Worm (Caenorhabditis elegans) whole organism, L1 larva: ENCODE measurements around the gene ZC513.14.

ENCODE experiments used
- C16A3.4 ChIP-seq: fragments of 150-350 bp; optimal IDR thresholded peaks from 2 replicates; lab custom pipeline; 2014; ENCODE audit warnings: missing biosample characterization, missing genetic modification characterization
- F16B12.6 ChIP-seq: fragments of 150-350 bp; optimal IDR thresholded peaks from 2 replicates; lab custom pipeline; 2014; ENCODE audit warnings: missing biosample characterization, missing genetic modification characterization
- aha-1 ChIP-seq: fragments of 150-350 bp; optimal IDR thresholded peaks from 2 replicates; lab custom pipeline; 2014; ENCODE audit warnings: missing biosample characterization, missing genetic modification characterization
- alr-1 ChIP-seq: fragments of 200-800 bp; sonication (Bioruptor generic); optimal IDR thresholded peaks from 2 replicates; lab custom pipeline; 2018; ENCODE audit warnings: borderline replicate concordance, mild to moderate bottlenecking, missing genetic modification characterization, missing compliant biosample characterization
- aly-2 ChIP-seq: fragments of 150-350 bp; optimal IDR thresholded peaks from 2 replicates; lab custom pipeline; 2014; ENCODE audit warnings: missing biosample characterization, missing genetic modification characterization
- ama-1 ChIP-seq: fragments of 150-350 bp; optimal IDR thresholded peaks from 2 replicates; lab custom pipeline; 2014
- blmp-1 ChIP-seq: fragments of 150-350 bp; optimal IDR thresholded peaks from 2 replicates; lab custom pipeline; 2014; ENCODE audit warnings: missing biosample characterization, missing genetic modification characterization
- ceh-63 ChIP-seq: fragments of 200-800 bp; sonication (Bioruptor generic); optimal IDR thresholded peaks from 2 replicates; lab custom pipeline; 2018; ENCODE audit warnings: mild to moderate bottlenecking, missing genetic modification characterization, missing compliant biosample characterization
- ceh-82 ChIP-seq, 3 experiments: fragments of 150-350 bp in 1 of 3; sonication (generic microtip) in 2 of 3; optimal IDR thresholded peaks; 2 replicates each; lab custom pipeline; 2014 to 2017; ENCODE audit warnings: missing biosample characterization in 3 of 3, missing genetic modification characterization in 3 of 3
- ces-1 ChIP-seq: fragments of 150-350 bp; optimal IDR thresholded peaks from 2 replicates; lab custom pipeline; 2014; ENCODE audit warnings: missing biosample characterization, missing genetic modification reagents, missing genetic modification characterization
- dsc-1 ChIP-seq: sonication (generic microtip); optimal IDR thresholded peaks from 2 replicates; lab custom pipeline; 2016; ENCODE audit warnings: mild to moderate bottlenecking, missing genetic modification characterization, missing compliant biosample characterization
- efl-3 ChIP-seq: fragments of 200-800 bp; sonication (Bioruptor generic); optimal IDR thresholded peaks from 2 replicates; lab custom pipeline; 2018; ENCODE audit warnings: mild to moderate bottlenecking, missing genetic modification characterization, missing compliant biosample characterization
- elt-3 ChIP-seq, 6 experiments: fragments of 150-350 bp in 1 of 6; sonication (generic microtip); optimal IDR thresholded peaks; 2 replicates each; lab custom pipeline; 2017 to 2018; ENCODE audit warnings: missing biosample characterization in 6 of 6, missing genetic modification characterization in 6 of 6, inconsistent platforms in 1 of 6
- fkh-10 ChIP-seq: sonication (generic microtip); optimal IDR thresholded peaks from 2 replicates; lab custom pipeline; 2017; ENCODE audit warnings: missing biosample characterization, missing genetic modification reagents, missing genetic modification characterization
- fkh-4 ChIP-seq: sonication (generic microtip); optimal IDR thresholded peaks from 2 replicates; lab custom pipeline; 2016; ENCODE audit warnings: missing compliant biosample characterization, missing genetic modification characterization, borderline replicate concordance
- hlh-4 ChIP-seq: sonication (generic microtip); optimal IDR thresholded peaks from 2 replicates; lab custom pipeline; 2016; ENCODE audit warnings: mild to moderate bottlenecking, missing genetic modification characterization, missing compliant biosample characterization
- isw-1 ChIP-seq: fragments of 200-800 bp; sonication (Bioruptor generic); IDR thresholded peaks from 2 replicates; pipeline ENCODE4 v1.3.6; 2022; ENCODE audit warnings: missing genetic modification characterization, missing compliant biosample characterization
- jun-1 ChIP-seq: fragments of 150-350 bp; optimal IDR thresholded peaks from 2 replicates; lab custom pipeline; 2014; ENCODE audit warnings: missing biosample characterization, missing genetic modification reagents, missing genetic modification characterization
- lin-13 ChIP-seq: fragments of 150-350 bp; optimal IDR thresholded peaks from 2 replicates; lab custom pipeline; 2014; ENCODE audit warnings: missing biosample characterization, missing genetic modification reagents, missing genetic modification characterization
- lin-14 ChIP-seq: fragments of 200-800 bp; sonication (Bioruptor generic); optimal IDR thresholded peaks from 2 replicates; lab custom pipeline; 2018; ENCODE audit warnings: mild to moderate bottlenecking, missing genetic modification characterization, moderate library complexity, missing compliant biosample characterization
- lin-35 ChIP-seq, 2 experiments: fragments of 150-350 bp; optimal IDR thresholded peaks; 2 replicates each; lab custom pipeline; 2014; ENCODE audit warnings: missing biosample characterization in 2 of 2, missing genetic modification characterization in 2 of 2, missing genetic modification reagents in 2 of 2
- lsy-2 ChIP-seq, 2 experiments: fragments of 150-350 bp; optimal IDR thresholded peaks; 2 replicates each; lab custom pipeline; 2014; ENCODE audit warnings: missing biosample characterization in 2 of 2, missing genetic modification characterization in 2 of 2
- mep-1 ChIP-seq: fragments of 150-350 bp; optimal IDR thresholded peaks from 2 replicates; lab custom pipeline; 2014; ENCODE audit warnings: missing biosample characterization, missing genetic modification characterization
- nhr-11 ChIP-seq: fragments of 150-350 bp; optimal IDR thresholded peaks from 2 replicates; lab custom pipeline; 2014; ENCODE audit warnings: missing biosample characterization, missing genetic modification characterization
- nhr-19 ChIP-seq: fragments of 200-800 bp; sonication (Bioruptor generic); conservative IDR thresholded peaks from 2 replicates; pipeline ENCODE4 v1.3.6; 2022; ENCODE audit warnings: missing genetic modification characterization, missing compliant biosample characterization
- nhr-20 ChIP-seq: sonication (generic microtip); optimal IDR thresholded peaks from 2 replicates; lab custom pipeline; 2016; ENCODE audit warnings: mild to moderate bottlenecking, missing genetic modification characterization, missing compliant biosample characterization
- nhr-85 ChIP-seq: sonication (generic microtip); peaks from one replicate; lab custom pipeline; 2016; ENCODE audit warnings: missing genetic modification characterization, inconsistent platforms, missing compliant biosample characterization
- nhr-90 ChIP-seq: sonication (generic microtip); optimal IDR thresholded peaks from 2 replicates; lab custom pipeline; 2016; ENCODE audit warnings: mild to moderate bottlenecking, missing genetic modification characterization, missing compliant biosample characterization; ENCODE audit not compliant: poor library complexity
- pag-3 ChIP-seq: sonication (generic microtip); optimal IDR thresholded peaks from 2 replicates; lab custom pipeline; 2017; ENCODE audit warnings: missing genetic modification characterization, mild to moderate bottlenecking, missing compliant biosample characterization, antibody characterized with exemption, borderline replicate concordance; ENCODE audit not compliant: insufficient read depth
- pax-3 ChIP-seq: fragments of 200-800 bp; sonication (Bioruptor generic); optimal IDR thresholded peaks from 2 replicates; lab custom pipeline; 2018; ENCODE audit warnings: mild to moderate bottlenecking, missing genetic modification characterization, moderate library complexity, missing compliant biosample characterization
- rnt-1 ChIP-seq: sonication (generic microtip); optimal IDR thresholded peaks from 2 replicates; lab custom pipeline; 2016; ENCODE audit warnings: mild to moderate bottlenecking, missing genetic modification characterization, moderate library complexity, missing compliant biosample characterization
- snpc-4 ChIP-seq: fragments of 150-350 bp; optimal IDR thresholded peaks from 2 replicates; lab custom pipeline; 2014; ENCODE audit warnings: missing biosample characterization, missing genetic modification characterization
- snu-23 ChIP-seq: sonication (generic microtip); optimal IDR thresholded peaks from 2 replicates; lab custom pipeline; 2016; ENCODE audit warnings: missing genetic modification characterization, missing compliant biosample characterization
- sox-4 ChIP-seq: sonication (generic microtip); optimal IDR thresholded peaks from 2 replicates; lab custom pipeline; 2016; ENCODE audit warnings: missing genetic modification characterization, missing compliant biosample characterization
- sup-37 ChIP-seq: fragments of 200-800 bp; sonication (Bioruptor generic); optimal IDR thresholded peaks from 2 replicates; lab custom pipeline; 2018; ENCODE audit warnings: mild to moderate bottlenecking, missing genetic modification characterization, missing compliant biosample characterization
- tlp-1 ChIP-seq: fragments of 150-350 bp; optimal IDR thresholded peaks from 2 replicates; lab custom pipeline; 2014; ENCODE audit warnings: missing biosample characterization, missing genetic modification characterization
- unc-86 ChIP-seq: sonication (generic microtip); optimal IDR thresholded peaks from 2 replicates; lab custom pipeline; 2016; ENCODE audit warnings: missing genetic modification characterization, missing compliant biosample characterization
- xbp-1 ChIP-seq: sonication (generic microtip); optimal IDR thresholded peaks from 2 replicates; lab custom pipeline; 2016; ENCODE audit warnings: missing genetic modification characterization, missing compliant biosample characterization

ZC513.14 gene

ce11 chrV:8075712-8076111, 39.9 kb upstream of the ZC513.14 start, which contains the start of gene catp-3:
catp-3 (plus strand) TSS chrV:8076012.
- TF ChIP-seq aha-1 (tag; lab: Kevin White, UChicago) (no peak), pax-3 (no peak), dsc-1 (no peak), jun-1 (tag; lab: Kevin White, UChicago) (no peak), nhr-85 (no peak), ama-1 (lab: Kevin White, UChicago) (no peak), aly-2 (tag; lab: Kevin White, UChicago) (no peak), mep-1 (tag; lab: Kevin White, UChicago) (no peak), rnt-1 (tag; lab: Kevin White, UChicago) (no peak)

DNA sequence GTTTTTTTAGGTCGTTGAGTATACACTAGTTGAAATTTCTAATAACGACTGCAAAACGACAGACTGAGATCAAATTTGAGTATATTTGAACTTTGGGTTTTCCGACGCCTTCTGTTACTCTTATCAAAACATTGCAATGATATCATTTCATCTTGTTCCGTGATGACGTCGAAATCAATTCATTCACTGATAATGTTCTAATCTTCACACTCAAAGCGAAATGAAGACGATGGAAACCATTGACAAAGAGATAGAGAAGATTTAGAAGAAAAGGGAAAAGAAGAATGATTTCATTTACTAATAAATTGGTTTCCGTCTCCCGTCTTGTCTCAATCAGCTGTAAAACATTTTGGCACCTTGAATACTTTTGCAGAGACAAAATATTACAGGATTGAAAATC, 37.3 kb upstream of the ZC513.14 start:
- TF ChIP-seq alr-1 (tag; lab: Kevin White, UChicago), result no peak
- peak; percentile 89 for TF ChIP-seq blmp-1 (tag; lab: Kevin White, UChicago)
- peak in 5 of 6 experiments; percentile 78 to 89 (median 86) for TF ChIP-seq elt-3 (tag; optimal IDR thresholded peaks at IDR 0.05; lab: Kevin White, UChicago)
- peak; percentile 85 for TF ChIP-seq nhr-85
- TF ChIP-seq nhr-20 (tag; lab: Kevin White, UChicago), result peak; percentile 29
- no peak for TF ChIP-seq ama-1 (lab: Kevin White, UChicago)
- TF ChIP-seq lsy-2 (tag; optimal IDR thresholded peaks at IDR 0.05; lab: Kevin White, UChicago), result no peak
- no peak for TF ChIP-seq snpc-4 (tag; lab: Kevin White, UChicago)
- peak; percentile 56 for TF ChIP-seq dsc-1
- TF ChIP-seq nhr-11 (tag; lab: Kevin White, UChicago), result no peak

- peak; percentile 15 for TF ChIP-seq dsc-1
- no peak for TF ChIP-seq ceh-82 (tag; optimal IDR thresholded peaks at IDR 0.05; lab: Kevin White, UChicago)
Observed at ce11 chrV:8072047-8072446, 36.2 kb upstream of the ZC513.14 start, which contains the start of gene str-144. str-144 (minus strand) TSS chrV:8072147.

- no peak for TF ChIP-seq sox-4 (tag; lab: Kevin White, UChicago)
- TF ChIP-seq blmp-1 (tag; lab: Kevin White, UChicago), result no peak
- no peak for TF ChIP-seq jun-1 (tag; lab: Kevin White, UChicago)
- TF ChIP-seq hlh-4 (tag; lab: Kevin White, UChicago), result no peak
- TF ChIP-seq fkh-10 (GFP tag; lab: Kevin White, UChicago), result no peak
- TF ChIP-seq F16B12.6 (tag; lab: Kevin White, UChicago), result no peak
- TF ChIP-seq lin-35 (GFP tag; optimal IDR thresholded peaks at IDR 0.05; lab: Kevin White, UChicago), result no peak
- no peak for TF ChIP-seq tlp-1
- no peak for TF ChIP-seq ces-1 (GFP tag; lab: Kevin White, UChicago)
- no peak for TF ChIP-seq xbp-1 (tag; lab: Kevin White, UChicago)
- no peak for TF ChIP-seq snu-23 (GFP tag; lab: Kevin White, UChicago)
- no peak for TF ChIP-seq isw-1 (GFP tag; lab: Robert Waterston, UW)
- TF ChIP-seq ceh-63 (GFP tag; lab: Kevin White, UChicago), result no peak
- no peak for TF ChIP-seq fkh-4 (tag; lab: Kevin White, UChicago)
- TF ChIP-seq pag-3 (tag; lab: Kevin White, UChicago), result no peak
Observed at ce11 chrV:8069637-8070036, 33.8 kb upstream of the ZC513.14 start, which contains the start of gene str-143. str-143 (minus strand) TSS chrV:8069737.

DNA sequence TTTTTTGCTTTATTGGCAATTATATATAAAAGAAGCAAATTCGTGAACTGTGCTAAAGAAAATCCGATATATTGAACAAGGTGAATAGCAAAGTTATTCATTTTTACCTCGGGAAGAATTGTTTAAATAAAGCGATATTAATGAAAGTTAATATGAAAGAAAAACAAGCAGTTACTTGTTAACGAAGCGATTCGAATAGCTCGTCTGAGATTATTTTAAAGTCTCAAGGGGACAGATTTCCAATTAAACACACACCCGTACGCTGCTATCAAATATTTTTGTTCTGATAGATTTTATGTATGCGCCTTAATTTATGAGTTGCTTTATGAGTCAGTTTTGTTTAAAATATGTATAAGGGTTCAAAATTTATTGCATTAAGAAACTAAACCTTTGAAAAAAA, 32.0 kb upstream of the ZC513.14 start, which contains the start of gene str-140:
Gene str-140 (minus strand): TSS at position 101 of the 400 bp plus-strand sequence.
- TF ChIP-seq efl-3 (GFP tag; lab: Kevin White, UChicago) (no peak), unc-86 (tag; lab: Kevin White, UChicago) (no peak), hlh-4 (tag; lab: Kevin White, UChicago) (no peak), ceh-82 (tag; optimal IDR thresholded peaks at IDR 0.05; lab: Kevin White, UChicago) (no peak), alr-1 (tag; lab: Kevin White, UChicago) (no peak), nhr-90 (tag; lab: Kevin White, UChicago) (no peak), nhr-19 (no peak), sup-37 (no peak), lin-14 (GFP tag; lab: Kevin White, UChicago) (no peak), lin-13 (no peak), aha-1 (tag; lab: Kevin White, UChicago) (no peak), ama-1 (lab: Kevin White, UChicago) (no peak), xbp-1 (tag; lab: Kevin White, UChicago) (no peak), C16A3.4 (tag; lab: Kevin White, UChicago) (no peak)
